Fruit fly (Drosophila melanogaster) whole organism, pupa: Measurements from ENCODE around the gene CG14391.
A peak's percentile ranks its signal among the peaks of the same experiment; 100 is the strongest.

ENCODE experiments used
- CG10348 ChIP-seq: fragments of 200-800 bp; sonication (Bioruptor generic); IDR thresholded peaks from 2 replicates; pipeline ENCODE4 v1.3.6; 2022; ENCODE audit warnings: missing biosample characterization, missing genetic modification characterization
- CG12605 ChIP-seq: fragments of 200-800 bp; sonication (Bioruptor generic); IDR thresholded peaks from 2 replicates; pipeline ENCODE4 v1.3.6; 2022; ENCODE audit warnings: missing biosample characterization, missing genetic modification characterization
- CG13204 ChIP-seq: fragments of 200-800 bp; sonication (Bioruptor generic); optimal IDR thresholded peaks from 2 replicates; lab custom pipeline; 2018; ENCODE audit warnings: missing biosample characterization, mild to moderate bottlenecking, missing genetic modification characterization, moderate library complexity
- CG14655 ChIP-seq: fragments of 200-800 bp; sonication (Bioruptor generic); optimal IDR thresholded peaks from 3 replicates; lab custom pipeline; 2017; ENCODE audit warnings: mild to moderate bottlenecking, missing biosample characterization, missing genetic modification reagents, missing genetic modification characterization
- CG15710 ChIP-seq: fragments of 200-800 bp; sonication (Bioruptor generic); optimal IDR thresholded peaks from 2 replicates; lab custom pipeline; 2018; ENCODE audit warnings: missing biosample characterization, mild to moderate bottlenecking, missing genetic modification characterization, moderate library complexity
- CG17806 ChIP-seq: fragments of 200-800 bp; sonication (Bioruptor generic); optimal IDR thresholded peaks from 2 replicates; lab custom pipeline; 2018; ENCODE audit warnings: missing biosample characterization, mild to moderate bottlenecking, missing genetic modification characterization, moderate library complexity
- CG32121 ChIP-seq: fragments of 200-800 bp; sonication (Bioruptor generic); IDR thresholded peaks from 2 replicates; pipeline ENCODE4 v1.3.6; 2022; ENCODE audit warnings: missing biosample characterization, missing genetic modification characterization
- CG34367 ChIP-seq: fragments of 200-800 bp; sonication (Bioruptor generic); optimal IDR thresholded peaks from 2 replicates; lab custom pipeline; 2018; ENCODE audit warnings: missing biosample characterization, mild to moderate bottlenecking, missing genetic modification characterization
- CG4496 ChIP-seq: fragments of 200-800 bp; sonication (Bioruptor generic); IDR thresholded peaks from 3 replicates; pipeline ENCODE4 v1.3.6; 2022; ENCODE audit warnings: missing biosample characterization, missing genetic modification characterization
- CG8159 ChIP-seq: fragments of 200-800 bp; sonication (Bioruptor generic); optimal IDR thresholded peaks from 3 replicates; lab custom pipeline; 2018; ENCODE audit warnings: missing biosample characterization, mild to moderate bottlenecking, missing genetic modification characterization, moderate library complexity
- CG8301 ChIP-seq: fragments of 200-800 bp; sonication (Bioruptor generic); optimal IDR thresholded peaks from 2 replicates; lab custom pipeline; 2018; ENCODE audit warnings: missing biosample characterization, mild to moderate bottlenecking, missing genetic modification characterization
- D1 ChIP-seq: fragments of 200-800 bp; sonication (Bioruptor generic); optimal IDR thresholded peaks from 2 replicates; lab custom pipeline; 2018; ENCODE audit warnings: missing biosample characterization, mild to moderate bottlenecking, missing genetic modification characterization, moderate library complexity
- EcR ChIP-seq: fragments of 200-800 bp; sonication (Bioruptor generic); optimal IDR thresholded peaks from 3 replicates; lab custom pipeline; 2019; ENCODE audit warnings: missing biosample characterization, missing genetic modification characterization, mild to moderate bottlenecking, moderate library complexity, missing genetic modification reagents
- Ets98B ChIP-seq: fragments of 200-800 bp; sonication (Bioruptor generic); IDR thresholded peaks from 2 replicates; pipeline ENCODE4 v1.3.6; 2022; ENCODE audit warnings: missing biosample characterization, missing genetic modification characterization
- Pif1A ChIP-seq: fragments of 200-800 bp; sonication (Bioruptor generic); optimal IDR thresholded peaks from 3 replicates; lab custom pipeline; 2016; ENCODE audit warnings: missing biosample characterization, missing genetic modification characterization
- Pif1B ChIP-seq: fragments of 200-800 bp; sonication (Bioruptor generic); optimal IDR thresholded peaks from 3 replicates; lab custom pipeline; 2016; ENCODE audit warnings: missing biosample characterization, missing genetic modification characterization
- Snoo ChIP-seq: fragments of 200-800 bp; sonication (Bioruptor generic); optimal IDR thresholded peaks from 3 replicates; lab custom pipeline; 2017; ENCODE audit warnings: missing biosample characterization, mild to moderate bottlenecking, missing genetic modification characterization, inconsistent platforms
- fd96Ca ChIP-seq: fragments of 200-800 bp; sonication (Bioruptor generic); IDR thresholded peaks from 3 replicates; pipeline ENCODE4 v1.3.6; 2022; ENCODE audit warnings: missing biosample characterization, missing genetic modification characterization
- rn ChIP-seq: fragments of 200-800 bp; sonication (Bioruptor generic); IDR thresholded peaks from 2 replicates; pipeline ENCODE4 v1.3.6; 2022; ENCODE audit warnings: missing biosample characterization, missing genetic modification characterization

CG14391 gene

DNA sequence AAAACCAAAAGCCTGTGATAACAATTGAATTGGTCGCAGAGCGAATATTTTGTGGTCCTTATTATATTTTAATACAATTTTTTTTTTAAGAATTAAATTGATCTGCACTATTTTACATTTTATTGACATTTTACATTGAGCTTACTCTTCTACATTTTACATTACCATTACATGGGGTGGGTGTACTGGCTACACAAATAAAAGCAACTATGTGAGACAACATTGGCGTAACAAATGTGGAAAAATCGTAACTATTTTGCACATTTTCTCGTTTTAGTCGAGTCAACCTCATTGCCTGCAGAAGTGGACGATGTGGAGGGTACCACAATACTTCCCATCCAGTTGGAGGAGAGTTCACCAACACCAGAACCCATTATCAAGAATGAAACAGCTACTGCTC, 44.1 kb downstream of the CG14391 start:
- TF ChIP-seq CG8301 (no peak), CG8159 (tag; lab: Kevin White, UChicago) (no peak), D1 (tag; lab: Kevin White, UChicago) (peak; percentile 29)

DNA sequence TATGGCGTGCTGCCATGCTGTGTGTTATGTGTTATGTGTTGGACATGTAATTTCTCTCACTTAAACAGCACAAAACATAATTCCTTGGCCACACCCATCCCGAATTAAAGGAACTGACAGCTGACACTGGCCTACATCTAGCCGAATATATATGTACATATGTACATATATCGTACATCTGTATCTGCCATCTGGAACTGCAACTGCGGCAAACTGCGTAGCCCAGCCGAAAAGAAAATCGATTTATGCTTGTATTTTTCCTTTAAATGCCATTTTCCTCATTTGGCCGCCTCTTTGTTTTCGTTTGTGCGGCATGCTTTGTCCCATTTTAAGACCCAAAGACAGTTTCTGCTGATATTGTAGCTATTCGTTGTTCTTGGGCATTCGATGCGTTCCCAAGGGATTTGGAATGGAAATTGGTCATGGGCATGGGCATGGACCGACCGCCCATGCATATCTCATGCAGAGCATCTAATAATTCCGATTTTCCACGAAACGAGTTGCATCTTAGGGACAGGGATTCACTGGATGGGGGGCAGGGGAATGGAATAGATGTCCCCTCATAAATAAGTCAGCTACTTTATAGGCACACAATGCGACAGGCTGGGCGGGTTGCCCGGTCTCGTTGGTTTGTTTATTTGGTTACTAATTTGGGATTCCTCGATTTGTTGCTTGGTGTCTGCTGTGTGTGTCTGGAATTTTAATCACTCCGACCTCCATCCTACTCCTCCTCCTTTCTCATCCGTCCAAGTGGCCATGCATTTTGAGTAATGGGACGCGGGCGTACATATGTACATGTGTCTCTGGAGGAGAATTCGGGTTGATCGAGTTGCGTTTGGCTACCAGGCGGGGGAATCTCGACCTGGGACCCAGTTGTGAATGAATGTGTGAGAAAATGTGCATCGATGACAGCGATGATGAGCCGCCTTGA, 45.3 kb downstream of the CG14391 start:
- TF ChIP-seq CG17806 (tag; lab: Kevin White, UChicago) (no peak), Pif1A (GFP tag; lab: Kevin White, UChicago) (no peak), CG32121 (GFP tag; lab: Robert Waterston, UW) (no peak), CG15710 (tag; lab: Kevin White, UChicago) (no peak), CG14655 (no peak), CG12605 (GFP tag; lab: Robert Waterston, UW) (no peak), Pif1B (no peak)
- TF ChIP-seq, all 21 proteins: peak for 0

DNA sequence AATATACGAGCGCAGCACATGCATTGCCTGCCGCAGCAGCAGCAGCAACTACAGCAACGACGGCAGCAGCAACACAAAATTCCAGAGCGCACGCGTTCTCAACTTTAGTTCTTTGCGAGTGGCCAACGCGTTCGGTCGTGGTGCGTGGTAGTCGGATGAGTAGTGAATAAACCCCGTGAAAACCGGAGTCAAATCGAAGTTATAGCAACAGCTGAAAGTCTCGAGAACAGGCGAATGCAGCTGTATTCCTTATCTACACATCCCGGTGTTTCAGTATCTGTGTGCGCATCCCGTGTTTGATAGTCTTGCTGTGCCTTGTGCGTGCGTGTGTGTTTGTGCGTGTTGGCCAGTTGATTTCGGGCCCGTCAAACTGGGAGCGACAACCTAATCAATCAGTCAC, 46.7 kb downstream of the CG14391 start, which contains the start of gene Dtg:
Dtg (plus strand) TSS at position 105 of the 400 bp plus-strand sequence.
- TF ChIP-seq Pif1B (no peak), Snoo (tag; lab: Kevin White, UChicago) (no peak), D1 (tag; lab: Kevin White, UChicago) (no peak), CG34367 (tag; lab: Kevin White, UChicago) (no peak), CG12605 (GFP tag; lab: Robert Waterston, UW) (0 out of 2 replicates have a peak, but pooled peaks have one; percentile 24), rn (GFP tag; lab: Robert Waterston, UW) (no peak), fd96Ca (GFP tag; lab: Robert Waterston, UW) (no peak), CG15710 (tag; lab: Kevin White, UChicago) (no peak), CG17806 (tag; lab: Kevin White, UChicago) (no peak), CG4496 (peak; percentile 50; the same call in 1 of the 3 replicates), Ets98B (GFP tag; lab: Robert Waterston, UW) (0 out of 2 replicates have a peak, but pooled peaks have one; percentile 11), EcR (GFP tag; lab: Kevin White, UChicago) (peak; percentile 66)

DNA sequence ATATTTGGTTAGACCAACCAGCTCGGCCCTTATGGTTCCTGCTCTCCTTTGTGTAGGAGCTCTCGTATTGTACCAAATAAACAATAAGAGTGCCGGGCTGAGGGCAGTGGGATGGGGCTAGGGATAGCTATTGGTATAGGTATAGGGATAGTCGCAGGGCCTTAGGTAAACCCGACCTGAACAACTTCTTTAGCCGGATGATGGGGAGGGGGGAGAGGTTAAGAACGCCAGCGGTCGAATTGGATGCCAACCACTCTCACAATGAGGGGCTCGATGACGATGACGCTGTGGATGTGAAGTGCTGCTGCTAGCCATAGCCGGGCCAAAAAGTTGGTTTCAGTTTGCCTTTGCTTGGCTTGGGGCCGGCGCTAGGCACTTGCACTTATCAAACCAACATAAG, 47.3 kb downstream of the CG14391 start:
- TF ChIP-seq CG12605 (GFP tag; lab: Robert Waterston, UW) (no peak), fd96Ca (GFP tag; lab: Robert Waterston, UW) (0 out of 3 replicates have a peak, but pooled peaks have one; percentile 26)
- TF ChIP-seq, all 21 proteins: peak for 1

DNA sequence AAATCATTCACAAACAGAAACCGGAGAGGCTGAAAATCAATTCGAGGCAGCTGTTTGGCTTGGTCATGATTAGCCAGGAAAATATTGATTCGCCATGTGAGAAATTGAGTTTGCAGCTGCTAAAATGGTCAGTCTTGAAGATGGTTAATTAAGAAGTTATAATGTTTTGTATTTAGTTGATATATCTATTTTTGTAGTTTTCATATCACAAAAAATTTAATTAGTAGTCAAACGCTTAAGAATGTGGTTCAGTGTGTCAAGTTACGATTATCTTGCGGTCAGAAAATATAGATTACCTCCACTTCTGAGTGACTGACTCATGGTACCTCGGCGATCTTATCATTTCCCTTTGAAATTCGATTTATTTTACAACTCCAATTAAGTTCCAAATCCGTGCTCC, 47.7 kb downstream of the CG14391 start:
- TF ChIP-seq Snoo (tag; lab: Kevin White, UChicago) (no peak), Pif1A (GFP tag; lab: Kevin White, UChicago) (no peak), rn (GFP tag; lab: Robert Waterston, UW) (no peak), CG32121 (GFP tag; lab: Robert Waterston, UW) (no peak), D1 (tag; lab: Kevin White, UChicago) (no peak), CG8301 (no peak), CG13204 (GFP tag; lab: Kevin White, UChicago) (no peak), EcR (GFP tag; lab: Kevin White, UChicago) (no peak)
- TF ChIP-seq, all 21 proteins: peak for 0

DNA sequence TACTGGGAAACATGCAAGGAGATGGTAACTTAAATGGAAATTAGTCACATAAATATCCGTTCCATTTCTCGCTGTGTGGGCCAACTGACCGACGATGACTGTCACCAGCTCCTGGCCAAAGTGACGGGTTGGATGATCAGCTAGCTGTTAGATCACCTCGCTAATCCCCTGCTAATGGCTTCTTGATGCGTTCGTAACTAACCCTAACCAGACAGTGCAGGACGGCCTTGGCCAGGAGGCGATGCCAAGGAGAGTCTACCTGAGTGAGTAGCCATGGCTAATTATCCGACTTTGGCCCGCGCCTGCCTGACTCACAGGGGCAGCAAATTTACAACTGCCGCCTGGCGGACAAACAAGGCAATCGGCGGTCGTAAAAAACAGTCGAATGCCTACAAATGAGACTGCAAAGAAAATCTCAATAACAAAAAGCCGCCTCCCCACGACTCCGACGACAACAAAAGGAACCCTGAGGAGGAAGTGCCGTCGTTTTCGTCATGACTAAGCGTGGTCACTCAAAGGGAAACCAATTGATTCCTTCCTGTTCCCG, 48.8 kb downstream of the CG14391 start:
- TF ChIP-seq D1 (tag; lab: Kevin White, UChicago) (no peak), CG14655 (no peak), CG10348 (GFP tag; lab: Robert Waterston, UW) (no peak)

DNA sequence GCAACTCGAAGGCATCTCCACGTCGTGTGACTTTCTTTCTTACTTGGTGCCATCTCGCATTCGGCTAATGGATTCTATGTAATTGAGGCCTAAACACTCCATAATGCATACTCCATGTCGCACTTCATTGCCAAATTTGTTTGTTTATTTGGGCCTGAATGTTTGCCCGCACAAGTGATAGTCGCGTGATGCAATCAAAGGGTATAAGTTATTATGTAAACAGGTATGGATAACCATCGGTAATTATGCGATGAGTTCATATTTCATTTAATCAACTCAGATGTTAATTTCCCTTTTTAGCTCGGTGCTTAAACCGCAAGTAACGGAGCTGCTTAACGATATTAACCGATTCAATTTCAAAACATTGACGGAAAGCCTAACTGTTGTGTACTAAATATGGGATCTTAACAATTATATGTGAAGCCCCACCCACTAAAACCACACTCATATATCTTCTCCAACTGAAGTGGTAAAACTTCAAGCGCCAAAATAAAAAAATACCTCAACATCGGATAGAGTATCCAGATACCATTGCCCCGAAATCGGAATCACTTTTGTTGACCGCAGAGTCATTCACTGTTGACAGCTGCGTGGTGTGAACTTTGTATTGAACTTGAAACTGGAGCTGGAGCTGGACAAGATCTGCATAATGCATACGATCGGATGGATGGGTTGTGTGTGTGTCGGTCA, 49.9 kb downstream of the CG14391 start:
- TF ChIP-seq Pif1A (GFP tag; lab: Kevin White, UChicago) (peak; percentile 27), Snoo (tag; lab: Kevin White, UChicago) (no peak), EcR (GFP tag; lab: Kevin White, UChicago) (peak; percentile 61), CG8159 (tag; lab: Kevin White, UChicago) (peak; percentile 9), Ets98B (GFP tag; lab: Robert Waterston, UW) (no peak), CG34367 (tag; lab: Kevin White, UChicago) (no peak), CG14655 (no peak)
